Fruit fly (Drosophila melanogaster): ENCODE measurements around the gene CG15916.

DNA sequence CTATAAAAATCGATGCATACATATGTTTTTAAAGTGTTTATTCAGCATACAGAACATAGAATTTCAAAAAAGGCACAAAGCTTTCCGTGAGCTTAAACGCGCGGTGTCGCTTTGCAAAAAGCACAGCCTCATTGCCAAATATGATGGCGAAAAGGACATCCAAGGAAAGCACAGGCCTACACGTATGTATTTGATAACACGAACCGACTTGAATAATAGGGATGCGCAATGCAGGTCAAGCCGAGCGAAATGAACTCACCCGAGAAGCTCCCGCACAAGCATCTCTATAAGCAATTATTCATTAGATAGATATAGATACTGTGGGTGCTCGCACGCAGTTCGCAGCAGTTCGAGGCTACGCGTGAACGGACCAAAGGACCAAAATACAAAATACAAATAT lies 34.4 kb downstream of the CG15916 start, which contains the start of gene Lcch3:
- TF ChIP-seq pan (optimal IDR thresholded peaks at IDR 0.05) = no peak
- no peak for TF ChIP-seq OdsH (GFP tag; optimal IDR thresholded peaks at IDR 0.05)
- TF ChIP-seq N (GFP tag; optimal IDR thresholded peaks at IDR 0.05) = no peak
- TF ChIP-seq Hr83 (GFP tag; optimal IDR thresholded peaks at IDR 0.05; ENCODE audit: poor library complexity, severe bottlenecking) = no peak
- TF ChIP-seq br (GFP tag; optimal IDR thresholded peaks at IDR 0.05) = no peak
- no peak for TF ChIP-seq brk (GFP tag; optimal IDR thresholded peaks at IDR 0.05)
- TF ChIP-seq fru (GFP tag; optimal IDR thresholded peaks at IDR 0.05) = no peak
- no peak for TF ChIP-seq rgr (GFP tag; optimal IDR thresholded peaks at IDR 0.05)
- TF ChIP-seq Myc (optimal IDR thresholded peaks at IDR 0.05) = no peak
